Fruit fly (Drosophila melanogaster) whole organism, prepupa: ENCODE measurements around the gene stwl.

Source experiments
- Blimp-1 ChIP-seq: fragments of 200-800 bp; sonication (Bioruptor generic); optimal IDR thresholded peaks from 3 replicates; lab custom pipeline; 2017; ENCODE audit warnings: missing biosample characterization, missing genetic modification characterization, mild to moderate bottlenecking, moderate library complexity, missing genetic modification reagents
- CG10631 ChIP-seq: fragments of 200-800 bp; sonication (Bioruptor generic); optimal IDR thresholded peaks from 2 replicates; lab custom pipeline; 2016; ENCODE audit warnings: missing biosample characterization, missing genetic modification characterization
- CG10669 ChIP-seq: fragments of 200-800 bp; sonication (Bioruptor generic); optimal IDR thresholded peaks from 3 replicates; lab custom pipeline; 2018; ENCODE audit warnings: missing biosample characterization, mild to moderate bottlenecking, missing genetic modification characterization, moderate library complexity
- CG11294 ChIP-seq: fragments of 200-800 bp; sonication (Bioruptor generic); IDR thresholded peaks from 2 replicates; pipeline ENCODE4 v1.3.6; 2022; ENCODE audit warnings: missing biosample characterization, missing genetic modification characterization
- CG11762 ChIP-seq: fragments of 200-800 bp; sonication (Bioruptor generic); optimal IDR thresholded peaks from 3 replicates; lab custom pipeline; 2016; ENCODE audit warnings: missing biosample characterization, missing genetic modification characterization; ENCODE audit not compliant: insufficient read depth
- CG11902 ChIP-seq: fragments of 200-800 bp; sonication (Bioruptor generic); optimal IDR thresholded peaks from 3 replicates; lab custom pipeline; 2016; ENCODE audit warnings: missing biosample characterization, missing genetic modification characterization
- CG15336 ChIP-seq: fragments of 200-800 bp; sonication (Bioruptor generic); IDR thresholded peaks from 2 replicates; pipeline ENCODE4 v1.3.6; 2022; ENCODE audit warnings: missing biosample characterization, missing genetic modification characterization
- CG1621 ChIP-seq: fragments of 200-800 bp; sonication (Bioruptor generic); optimal IDR thresholded peaks from 3 replicates; lab custom pipeline; 2018; ENCODE audit warnings: missing biosample characterization, mild to moderate bottlenecking, missing genetic modification characterization
- CG16779 ChIP-seq: fragments of 200-800 bp; sonication (Bioruptor generic); optimal IDR thresholded peaks from 3 replicates; lab custom pipeline; 2017; ENCODE audit warnings: missing biosample characterization, mild to moderate bottlenecking, missing genetic modification characterization
- CG3032 ChIP-seq: fragments of 200-800 bp; optimal IDR thresholded peaks from 2 replicates; lab custom pipeline; 2019; ENCODE audit warnings: missing biosample characterization, mild to moderate bottlenecking, missing genetic modification characterization, moderate library complexity
- CG31627 ChIP-seq: fragments of 200-800 bp; sonication (Bioruptor generic); optimal IDR thresholded peaks from 3 replicates; lab custom pipeline; 2016; ENCODE audit warnings: missing biosample characterization, missing genetic modification characterization
- CG32006 ChIP-seq: fragments of 200-800 bp; sonication (Bioruptor generic); optimal IDR thresholded peaks from 3 replicates; lab custom pipeline; 2017; ENCODE audit warnings: missing biosample characterization, mild to moderate bottlenecking, missing genetic modification characterization
- CG34406 ChIP-seq: fragments of 200-800 bp; sonication (Bioruptor generic); optimal IDR thresholded peaks from 3 replicates; lab custom pipeline; 2016; ENCODE audit warnings: missing biosample characterization, missing genetic modification characterization
- CG3919 ChIP-seq: fragments of 200-800 bp; sonication (Bioruptor generic); optimal IDR thresholded peaks from 3 replicates; lab custom pipeline; 2016; ENCODE audit warnings: missing biosample characterization, missing genetic modification characterization
- CG6163 ChIP-seq: fragments of 200-800 bp; sonication (Bioruptor generic); IDR thresholded peaks from 3 replicates; pipeline ENCODE4 v1.3.6; 2022; ENCODE audit warnings: missing biosample characterization, missing genetic modification characterization
- CG6276 ChIP-seq: fragments of 200-800 bp; sonication (Bioruptor generic); optimal IDR thresholded peaks from 2 replicates; lab custom pipeline; 2017; ENCODE audit warnings: missing biosample characterization, mild to moderate bottlenecking, missing genetic modification characterization
- CG6854 ChIP-seq: fragments of 200-800 bp; sonication (Bioruptor generic); optimal IDR thresholded peaks from 2 replicates; lab custom pipeline; 2017; ENCODE audit warnings: missing biosample characterization, mild to moderate bottlenecking, missing genetic modification characterization
- CG7368 ChIP-seq: fragments of 200-800 bp; sonication (Bioruptor generic); optimal IDR thresholded peaks from 3 replicates; lab custom pipeline; 2016; ENCODE audit warnings: missing biosample characterization, missing genetic modification characterization
- CG8119 ChIP-seq: fragments of 200-800 bp; sonication (Bioruptor generic); IDR thresholded peaks from 3 replicates; pipeline ENCODE4 v1.3.6; 2022; ENCODE audit warnings: missing biosample characterization, missing genetic modification characterization
- CG8319 ChIP-seq: fragments of 200-800 bp; sonication (Bioruptor generic); optimal IDR thresholded peaks from 3 replicates; lab custom pipeline; 2016; ENCODE audit warnings: missing biosample characterization, missing genetic modification characterization
- CG9139 ChIP-seq: fragments of 200-800 bp; sonication (Bioruptor generic); optimal IDR thresholded peaks from 3 replicates; lab custom pipeline; 2017; ENCODE audit warnings: missing biosample characterization, mild to moderate bottlenecking, missing genetic modification characterization
- Eip78C ChIP-seq: fragments of 200-800 bp; sonication (Bioruptor generic); peaks from one replicate; lab custom pipeline; 2016; ENCODE audit warnings: missing biosample characterization, missing genetic modification characterization
- Ets96B ChIP-seq: fragments of 200-800 bp; optimal IDR thresholded peaks from 2 replicates; lab custom pipeline; 2019; ENCODE audit warnings: missing biosample characterization, mild to moderate bottlenecking, missing genetic modification characterization, moderate library complexity
- Hr38 ChIP-seq: sonication (Bioruptor generic); optimal IDR thresholded peaks from 2 replicates; lab custom pipeline; 2016; ENCODE audit warnings: missing biosample characterization, missing genetic modification characterization
- Hr4 ChIP-seq: fragments of 200-800 bp; sonication (Bioruptor generic); optimal IDR thresholded peaks from 3 replicates; lab custom pipeline; 2016; ENCODE audit warnings: missing biosample characterization, missing genetic modification characterization
- Lpt ChIP-seq: fragments of 200-800 bp; sonication (Bioruptor generic); optimal IDR thresholded peaks from 3 replicates; lab custom pipeline; 2016; ENCODE audit warnings: missing biosample characterization, missing genetic modification characterization
- Met ChIP-seq: fragments of 200-800 bp; sonication (Bioruptor generic); optimal IDR thresholded peaks from 3 replicates; lab custom pipeline; 2016; ENCODE audit warnings: missing biosample characterization, missing genetic modification characterization
- OdsH ChIP-seq: fragments of 200-800 bp; sonication (Bioruptor generic); optimal IDR thresholded peaks from 3 replicates; lab custom pipeline; 2016; ENCODE audit warnings: missing biosample characterization, missing genetic modification characterization
- Sox102F ChIP-seq: fragments of 200-800 bp; sonication (Bioruptor generic); optimal IDR thresholded peaks from 2 replicates; lab custom pipeline; 2016; ENCODE audit warnings: missing biosample characterization, mild to moderate bottlenecking, missing genetic modification characterization
- acj6 ChIP-seq: fragments of 200-800 bp; sonication (Bioruptor generic); optimal IDR thresholded peaks from 3 replicates; lab custom pipeline; 2016; ENCODE audit warnings: missing biosample characterization, missing genetic modification characterization
- cyc ChIP-seq: fragments of 200-800 bp; sonication (Bioruptor generic); optimal IDR thresholded peaks from 3 replicates; lab custom pipeline; 2016; ENCODE audit warnings: missing biosample characterization, missing genetic modification characterization
- dac ChIP-seq: fragments of 200-800 bp; sonication (Bioruptor generic); optimal IDR thresholded peaks from 2 replicates; lab custom pipeline; 2017; ENCODE audit warnings: missing biosample characterization, mild to moderate bottlenecking, missing genetic modification characterization
- eg ChIP-seq: fragments of 200-800 bp; sonication (Bioruptor generic); IDR thresholded peaks from 3 replicates; pipeline ENCODE4 v1.3.6; 2022; ENCODE audit warnings: missing biosample characterization, missing genetic modification characterization
- esn ChIP-seq: fragments of 200-800 bp; sonication (Bioruptor generic); optimal IDR thresholded peaks from 2 replicates; lab custom pipeline; 2016; ENCODE audit warnings: missing biosample characterization, mild to moderate bottlenecking, missing genetic modification characterization, moderate library complexity
- fd59A ChIP-seq: fragments of 200-800 bp; sonication (Bioruptor generic); optimal IDR thresholded peaks from 2 replicates; lab custom pipeline; 2017; ENCODE audit warnings: missing biosample characterization, mild to moderate bottlenecking, missing genetic modification characterization, missing genetic modification reagents
- net ChIP-seq: fragments of 200-800 bp; sonication (Bioruptor generic); optimal IDR thresholded peaks from 3 replicates; lab custom pipeline; 2016; ENCODE audit warnings: missing biosample characterization, missing genetic modification characterization
- salr ChIP-seq, 2 experiments: fragments of 200-800 bp; sonication (Bioruptor generic); optimal IDR thresholded peaks; 3 replicates each; lab custom pipeline; 2016 to 2018; ENCODE audit warnings: missing biosample characterization in 2 of 2, missing genetic modification characterization in 2 of 2, mild to moderate bottlenecking in 1 of 2
- svp ChIP-seq: fragments of 200-800 bp; sonication (Bioruptor generic); peaks from one replicate; lab custom pipeline; 2016; ENCODE audit warnings: missing biosample characterization, missing genetic modification characterization
- vri ChIP-seq: fragments of 200-800 bp; sonication (Bioruptor generic); optimal IDR thresholded peaks from 3 replicates; lab custom pipeline; 2016; ENCODE audit warnings: missing biosample characterization, mild to moderate bottlenecking, missing genetic modification characterization

Gene stwl

dm6 chr3L:14410146-14410676 is 472 bp upstream of the stwl start, which contains the start of gene CG3919 (continued):
- TF ChIP-seq CG11902 (GFP tag; lab: Kevin White, UChicago) (peak; percentile 28), CG11294 (GFP tag; lab: Robert Waterston, UW) (peak; percentile 11), CG8119 (GFP tag; lab: Robert Waterston, UW) (peak; percentile 77; the same call in 2 of the 3 replicates), CG8319 (GFP tag; lab: Kevin White, UChicago) (peak; percentile 55), CG32006 (GFP tag; lab: Kevin White, UChicago) (peak; percentile 84), Eip78C (GFP tag; lab: Kevin White, UChicago) (peak; percentile 91), CG34406 (GFP tag; lab: Kevin White, UChicago) (peak; percentile 45), Lpt (GFP tag; lab: Kevin White, UChicago) (peak; percentile 11), acj6 (peak; percentile 57), fd59A (GFP tag; lab: Kevin White, UChicago) (peak; percentile 31), svp (GFP tag; lab: Kevin White, UChicago) (peak; percentile 85), Hr4 (peak; percentile 66), CG11762 (GFP tag; lab: Kevin White, UChicago) (peak; percentile 36), CG15336 (GFP tag; lab: Robert Waterston, UW) (peak; percentile 69; the same call in 1 of the 2 replicates), CG1621 (tag; lab: Kevin White, UChicago) (peak; percentile 31), CG6854 (GFP tag; lab: Kevin White, UChicago) (no peak)
- TF ChIP-seq, all 60 proteins: peak for 58

dm6 chr3L:14408734-14409133 is 1.0 kb downstream of the stwl start:
- TF ChIP-seq Sox102F (no peak), acj6 (no peak)

- TF ChIP-seq CG9139 (GFP tag; lab: Kevin White, UChicago) (no peak), Blimp-1 (GFP tag; lab: Kevin White, UChicago) (no peak), Met (GFP tag; lab: Kevin White, UChicago) (no peak), esn (no peak), CG6276 (GFP tag; lab: Kevin White, UChicago) (no peak), CG8319 (GFP tag; lab: Kevin White, UChicago) (no peak), fd59A (GFP tag; lab: Kevin White, UChicago) (no peak), cyc (GFP tag; lab: Kevin White, UChicago) (no peak), CG3032 (tag; lab: Kevin White, UChicago) (no peak), CG3919 (no peak), salr (GFP tag; optimal IDR thresholded peaks at IDR 0.05; lab: Kevin White, UChicago) (no peak), CG10631 (GFP tag; lab: Kevin White, UChicago) (no peak), CG11762 (GFP tag; lab: Kevin White, UChicago) (no peak)
Measured at dm6 chr3L:14406613-14407012, 3.1 kb downstream of the stwl start.

dm6 chr3L:14402632-14403031 is 7.1 kb downstream of the stwl start, which contains the start of gene CG3868:
TSS of gene CG3868 (minus strand) at chr3L:14402725.
- TF ChIP-seq CG10669 (GFP tag; lab: Kevin White, UChicago) = no peak
- TF ChIP-seq vri (GFP tag; lab: Kevin White, UChicago) = peak; percentile 47

- TF ChIP-seq CG11294 (GFP tag; lab: Robert Waterston, UW) (no peak), CG16779 (no peak)
Measured at dm6 chr3L:14399873-14400272, 9.9 kb downstream of the stwl start.

dm6 chr3L:14397020-14397602 is 12.6 kb downstream of the stwl start:
- no peak for TF ChIP-seq CG6163 (GFP tag; lab: Robert Waterston, UW)
- TF ChIP-seq dac (GFP tag; lab: Kevin White, UChicago) = no peak
- no peak for TF ChIP-seq net (GFP tag; lab: Kevin White, UChicago)
- TF ChIP-seq acj6 = no peak
- no peak for TF ChIP-seq Blimp-1 (GFP tag; lab: Kevin White, UChicago)
- TF ChIP-seq CG11762 (GFP tag; lab: Kevin White, UChicago) = no peak
- peak; percentile 50 for TF ChIP-seq CG32006 (GFP tag; lab: Kevin White, UChicago)
- TF ChIP-seq Hr4 = no peak
- peak; percentile 12 for TF ChIP-seq Ets96B (tag; lab: Kevin White, UChicago)
- TF ChIP-seq CG3919 = no peak
- no peak for TF ChIP-seq CG1621 (tag; lab: Kevin White, UChicago)
- no peak for TF ChIP-seq Hr38
- peak; percentile 1 for TF ChIP-seq OdsH (GFP tag; lab: Kevin White, UChicago)
- no peak for TF ChIP-seq CG7368 (GFP tag; lab: Kevin White, UChicago)
- TF ChIP-seq CG10669 (GFP tag; lab: Kevin White, UChicago) = peak; percentile 43
- no peak for TF ChIP-seq CG31627 (GFP tag; lab: Kevin White, UChicago)
- TF ChIP-seq CG34406 (GFP tag; lab: Kevin White, UChicago) = no peak
- 0 out of 3 replicates have a peak, but pooled peaks have one; percentile 19 for TF ChIP-seq eg (GFP tag; lab: Robert Waterston, UW)
- no peak for TF ChIP-seq Met (GFP tag; lab: Kevin White, UChicago)
